Worm (Caenorhabditis elegans) whole organism, mixed stage, embryonic: ENCODE measurements around the gene srw-9.
A peak's percentile ranks its signal among the peaks of the same experiment; 100 is the strongest.

Experiments used
- M03D4.4 ChIP-seq: sonication (generic microtip); optimal IDR thresholded peaks from 2 replicates; lab custom pipeline; 2017; ENCODE audit warnings: mild to moderate bottlenecking, missing genetic modification characterization, missing compliant biosample characterization
- blmp-1 ChIP-seq: fragments of 150-350 bp; optimal IDR thresholded peaks from 2 replicates; lab custom pipeline; 2014; ENCODE audit warnings: missing biosample characterization, missing genetic modification characterization
- ceh-39 ChIP-seq: fragments of 150-350 bp; optimal IDR thresholded peaks from 2 replicates; lab custom pipeline; 2014; ENCODE audit warnings: missing biosample characterization, missing genetic modification characterization
- ceh-83 ChIP-seq: fragments of 200-800 bp; sonication (Bioruptor generic); optimal IDR thresholded peaks from 2 replicates; lab custom pipeline; 2018; ENCODE audit warnings: mild to moderate bottlenecking, missing genetic modification characterization, missing compliant biosample characterization
- ces-1 ChIP-seq: fragments of 150-350 bp; optimal IDR thresholded peaks from 2 replicates; lab custom pipeline; 2014; ENCODE audit warnings: missing biosample characterization, missing genetic modification reagents, missing genetic modification characterization
- cnd-1 ChIP-seq: fragments of 200-800 bp; sonication (Bioruptor generic); optimal IDR thresholded peaks from 2 replicates; lab custom pipeline; 2018; ENCODE audit warnings: mild to moderate bottlenecking, missing genetic modification characterization, missing compliant biosample characterization
- drap-1 ChIP-seq: fragments of 200-800 bp; sonication (Bioruptor generic); optimal IDR thresholded peaks from 3 replicates; lab custom pipeline; 2018; ENCODE audit warnings: mild to moderate bottlenecking, missing genetic modification characterization, missing compliant biosample characterization
- elt-1 ChIP-seq: sonication (generic microtip); optimal IDR thresholded peaks from 2 replicates; lab custom pipeline; 2017; ENCODE audit warnings: missing genetic modification characterization, mild to moderate bottlenecking, missing compliant biosample characterization, antibody characterized with exemption, moderate library complexity, borderline replicate concordance; ENCODE audit not compliant: insufficient read depth
- elt-3 ChIP-seq: fragments of 150-350 bp; optimal IDR thresholded peaks from 2 replicates; lab custom pipeline; 2014; ENCODE audit warnings: missing biosample characterization, missing genetic modification characterization
- flh-1 ChIP-seq: fragments of 200-800 bp; sonication (Bioruptor generic); optimal IDR thresholded peaks from 2 replicates; lab custom pipeline; 2018; ENCODE audit warnings: mild to moderate bottlenecking, missing genetic modification characterization, moderate library complexity, missing compliant biosample characterization
- ham-2 ChIP-seq: fragments of 200-800 bp; sonication (Bioruptor generic); optimal IDR thresholded peaks from 2 replicates; lab custom pipeline; 2018; ENCODE audit warnings: mild to moderate bottlenecking, missing genetic modification characterization, missing compliant biosample characterization
- hlh-1 ChIP-seq: fragments of 150-350 bp; optimal IDR thresholded peaks from 2 replicates; lab custom pipeline; 2014; ENCODE audit warnings: missing biosample characterization, missing genetic modification reagents, missing genetic modification characterization
- lin-13 ChIP-seq: fragments of 150-350 bp; optimal IDR thresholded peaks from 2 replicates; lab custom pipeline; 2014; ENCODE audit warnings: missing biosample characterization, missing genetic modification characterization
- lin-32 ChIP-seq: fragments of 200-800 bp; sonication (Bioruptor generic); optimal IDR thresholded peaks from 2 replicates; lab custom pipeline; 2018; ENCODE audit warnings: mild to moderate bottlenecking, missing genetic modification characterization, missing compliant biosample characterization
- lsy-2 ChIP-seq: fragments of 150-350 bp; optimal IDR thresholded peaks from 2 replicates; lab custom pipeline; 2014; ENCODE audit warnings: missing biosample characterization, missing genetic modification characterization
- mep-1 ChIP-seq: fragments of 150-350 bp; optimal IDR thresholded peaks from 2 replicates; lab custom pipeline; 2017; ENCODE audit warnings: missing biosample characterization, missing genetic modification reagents, missing genetic modification characterization, inconsistent platforms
- nhr-12 ChIP-seq: fragments of 150-350 bp; optimal IDR thresholded peaks from 2 replicates; lab custom pipeline; 2014; ENCODE audit warnings: missing biosample characterization, missing genetic modification characterization
- nhr-2 ChIP-seq: fragments of 150-350 bp; optimal IDR thresholded peaks from 2 replicates; lab custom pipeline; 2014; ENCODE audit warnings: missing biosample characterization, missing genetic modification characterization
- nhr-237 ChIP-seq: fragments of 150-350 bp; optimal IDR thresholded peaks from 2 replicates; lab custom pipeline; 2014; ENCODE audit warnings: missing biosample characterization, missing genetic modification characterization
- nhr-28 ChIP-seq: fragments of 150-350 bp; optimal IDR thresholded peaks from 2 replicates; lab custom pipeline; 2014; ENCODE audit warnings: missing biosample characterization, missing genetic modification characterization
- nhr-76 ChIP-seq: sonication (generic microtip); optimal IDR thresholded peaks from 2 replicates; lab custom pipeline; 2017; ENCODE audit warnings: missing biosample characterization, missing genetic modification characterization
- pha-4 ChIP-seq: fragments of 150-350 bp; optimal IDR thresholded peaks from 2 replicates; lab custom pipeline; 2018; ENCODE audit warnings: missing biosample characterization, missing genetic modification reagents, missing genetic modification characterization
- sem-2 ChIP-seq: fragments of 200-800 bp; sonication (Bioruptor generic); optimal IDR thresholded peaks from 2 replicates; lab custom pipeline; 2018; ENCODE audit warnings: mild to moderate bottlenecking, missing genetic modification characterization, missing compliant biosample characterization
- snpc-4 ChIP-seq: fragments of 150-350 bp; optimal IDR thresholded peaks from 2 replicates; lab custom pipeline; 2014; ENCODE audit warnings: missing biosample characterization, missing genetic modification characterization
- sptf-1 ChIP-seq: sonication (generic microtip); optimal IDR thresholded peaks from 2 replicates; lab custom pipeline; 2017; ENCODE audit warnings: mild to moderate bottlenecking, missing genetic modification characterization, moderate library complexity, missing compliant biosample characterization
- unc-120 ChIP-seq: sonication (generic microtip); optimal IDR thresholded peaks from 2 replicates; lab custom pipeline; 2017; ENCODE audit warnings: missing genetic modification characterization, missing compliant biosample characterization; ENCODE audit not compliant: poor library complexity, severe bottlenecking
- unc-39 ChIP-seq: fragments of 150-350 bp; optimal IDR thresholded peaks from 2 replicates; lab custom pipeline; 2014; ENCODE audit warnings: missing biosample characterization, missing genetic modification characterization
- unc-62 ChIP-seq: fragments of 150-350 bp; optimal IDR thresholded peaks from 2 replicates; lab custom pipeline; 2014; ENCODE audit warnings: missing biosample characterization, missing genetic modification reagents, missing genetic modification characterization
- zip-8 ChIP-seq: fragments of 150-350 bp; optimal IDR thresholded peaks from 2 replicates; lab custom pipeline; 2014; ENCODE audit warnings: missing biosample characterization, missing genetic modification characterization

Gene srw-9

DNA sequence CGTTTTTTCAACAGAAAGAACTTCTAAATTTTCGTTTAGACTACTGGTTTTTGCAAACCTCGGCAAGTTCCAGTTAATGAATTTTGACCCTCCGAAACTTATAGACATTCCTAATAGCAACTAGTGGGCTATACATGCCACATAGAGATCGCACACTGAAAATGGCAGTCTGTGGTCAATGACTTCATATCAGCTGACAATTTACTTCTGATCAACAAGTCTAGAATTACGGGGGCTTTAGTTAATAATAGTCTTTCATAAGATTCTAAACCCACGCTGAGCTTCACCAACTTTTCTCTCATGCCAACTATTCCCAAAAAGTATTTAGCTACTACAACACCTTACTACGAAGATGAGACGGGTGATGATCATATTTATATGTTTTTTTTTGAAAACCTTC lies at the start of gene srw-9:
Gene srw-9, plus strand, starts transcription at position 301 of the 400 bp plus-strand sequence.
- no peak for TF ChIP-seq unc-120 (tag; lab: Kevin White, UChicago)

- peak; percentile 46 for TF ChIP-seq pha-4
- no peak for TF ChIP-seq cnd-1 (tag; lab: Kevin White, UChicago)
- TF ChIP-seq mep-1 (tag; lab: Kevin White, UChicago) = no peak
- no peak for TF ChIP-seq sem-2
- peak; percentile 84 for TF ChIP-seq ces-1
- TF ChIP-seq nhr-12 (tag; lab: Kevin White, UChicago) = no peak
- peak; percentile 14 for TF ChIP-seq nhr-237 (tag; lab: Kevin White, UChicago)
- peak; percentile 25 for TF ChIP-seq lsy-2
- no peak for TF ChIP-seq snpc-4 (tag; lab: Kevin White, UChicago)
- TF ChIP-seq M03D4.4 (tag; lab: Kevin White, UChicago) = no peak
- TF ChIP-seq blmp-1 (tag; lab: Kevin White, UChicago) = no peak
- TF ChIP-seq nhr-2 (tag; lab: Kevin White, UChicago) = no peak
- peak; percentile 66 for TF ChIP-seq lin-13 (tag; lab: Kevin White, UChicago)
- TF ChIP-seq nhr-28 (tag; lab: Kevin White, UChicago) = no peak
These were observed 46.2 kb upstream of the srw-9 start, which contains the start of gene hut-1 for ce11 chrIII:12711217-12711616. hut-1 (plus strand) TSS chrIII:12711560.

- TF ChIP-seq ham-2 = no peak
- no peak for TF ChIP-seq ceh-83 (GFP tag; lab: Kevin White, UChicago)
- TF ChIP-seq nhr-28 (tag; lab: Kevin White, UChicago) = no peak
- TF ChIP-seq mep-1 (tag; lab: Kevin White, UChicago) = no peak
- no peak for TF ChIP-seq elt-3 (tag; lab: Kevin White, UChicago)
- no peak for TF ChIP-seq M03D4.4 (tag; lab: Kevin White, UChicago)
- TF ChIP-seq nhr-12 (tag; lab: Kevin White, UChicago) = no peak
These were observed 45.8 kb upstream of the srw-9 start for ce11 chrIII:12711682-12712081.

- TF ChIP-seq ceh-39 (tag; lab: Kevin White, UChicago) = peak; percentile 65
- TF ChIP-seq ceh-83 (GFP tag; lab: Kevin White, UChicago) = peak; percentile 54
- no peak for TF ChIP-seq sptf-1 (tag; lab: Kevin White, UChicago)
- peak; percentile 77 for TF ChIP-seq lin-32 (GFP tag; lab: Kevin White, UChicago)
- TF ChIP-seq flh-1 (GFP tag; lab: Kevin White, UChicago) = no peak
- peak; percentile 51 for TF ChIP-seq cnd-1 (tag; lab: Kevin White, UChicago)
- TF ChIP-seq, all 35 proteins: peak for 4
These were observed 43.6 kb upstream of the srw-9 start for ce11 chrIII:12713862-12714261.

DNA sequence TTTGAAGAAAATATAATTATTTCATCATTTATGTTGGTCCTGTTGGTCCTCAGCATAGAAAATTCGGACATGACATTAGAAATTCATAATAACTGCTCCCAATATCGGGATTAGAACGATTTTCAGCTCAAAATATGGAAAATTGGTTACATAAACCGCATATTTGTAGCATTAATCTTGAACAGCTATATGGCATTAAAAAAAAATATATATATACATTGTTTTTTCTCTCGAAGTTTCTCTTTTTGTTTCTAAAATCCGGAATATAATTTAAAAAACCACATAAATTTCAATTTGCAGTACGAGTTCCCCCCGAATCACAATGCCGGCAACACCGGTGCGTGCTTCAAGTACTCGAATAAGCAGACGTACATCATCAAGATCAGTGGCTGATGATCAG lies 43.2 kb upstream of the srw-9 start, which contains the start of gene ssl-1:
Gene ssl-1, plus strand, starts transcription at position 301 of the 400 bp plus-strand sequence.
- TF ChIP-seq unc-39 (tag; lab: Kevin White, UChicago) (no peak), mep-1 (tag; lab: Kevin White, UChicago) (no peak), hlh-1 (tag; lab: Kevin White, UChicago) (no peak), ceh-83 (GFP tag; lab: Kevin White, UChicago) (no peak), unc-62 (no peak), lin-13 (tag; lab: Kevin White, UChicago) (no peak), sptf-1 (tag; lab: Kevin White, UChicago) (no peak)
- TF ChIP-seq, all 35 proteins: peak for 0

ce11 chrIII:12728149-12728548 lies 29.3 kb upstream of the srw-9 start:
- TF ChIP-seq unc-62 (no peak), nhr-237 (tag; lab: Kevin White, UChicago) (no peak), lin-32 (GFP tag; lab: Kevin White, UChicago) (no peak), M03D4.4 (tag; lab: Kevin White, UChicago) (no peak), zip-8 (tag; lab: Kevin White, UChicago) (no peak), sptf-1 (tag; lab: Kevin White, UChicago) (no peak), pha-4 (no peak), elt-3 (tag; lab: Kevin White, UChicago) (no peak), elt-1 (no peak), snpc-4 (tag; lab: Kevin White, UChicago) (no peak), sem-2 (no peak), mep-1 (tag; lab: Kevin White, UChicago) (no peak), lsy-2 (no peak), drap-1 (GFP tag; lab: Kevin White, UChicago) (no peak), blmp-1 (tag; lab: Kevin White, UChicago) (no peak), nhr-76 (tag; lab: Kevin White, UChicago) (no peak), lin-13 (tag; lab: Kevin White, UChicago) (no peak), ces-1 (no peak)
